Worm (Caenorhabditis elegans): ENCODE data around the gene C12D12.3.

DNA sequence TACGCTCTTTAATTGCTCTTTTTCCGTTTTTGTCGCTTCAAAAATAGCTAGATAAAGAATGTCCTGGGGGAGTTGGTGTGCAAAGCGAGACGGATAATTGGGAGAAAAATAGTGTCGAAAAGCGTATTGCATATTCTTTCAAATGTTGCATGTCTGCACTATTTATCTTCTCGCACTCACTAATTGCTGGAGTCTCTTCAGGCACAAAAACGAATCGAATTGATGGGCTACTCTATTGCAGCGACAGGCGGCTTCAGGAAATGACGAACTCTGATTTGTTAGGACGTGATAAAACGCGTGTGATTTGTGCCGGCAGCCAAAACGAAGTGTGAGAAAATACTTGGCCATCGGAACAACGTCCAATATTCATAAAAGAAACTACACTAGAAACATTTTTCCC lies 48.8 kb upstream of the C12D12.3 start:
- TF ChIP-seq ceh-36 (tag; optimal IDR thresholded peaks at IDR 0.05) = no peak
- TF ChIP-seq tbx-37 (GFP tag; conservative IDR thresholded peaks at IDR 0.05) = no peak
- TF ChIP-seq ama-1 (optimal IDR thresholded peaks at IDR 0.05) = no peak
- no peak for TF ChIP-seq tra-4 (tag; optimal IDR thresholded peaks at IDR 0.05)
- TF ChIP-seq scrt-1 (GFP tag; IDR thresholded peaks at IDR 0.05) = no peak
- TF ChIP-seq hmbx-1 (tag; optimal IDR thresholded peaks at IDR 0.05) = no peak
- TF ChIP-seq B0310.2 (tag; optimal IDR thresholded peaks at IDR 0.05) = no peak
